Fruit fly (Drosophila melanogaster) whole organism, adult: ENCODE data around the gene CG4281.

ENCODE experiments used
- CG11617 ChIP-seq: fragments of 200-800 bp; sonication (Bioruptor generic); optimal IDR thresholded peaks from 2 replicates; lab custom pipeline; 2017; ENCODE audit warnings: mild to moderate bottlenecking, missing biosample characterization, missing genetic modification reagents, missing genetic modification characterization
- CG12768 ChIP-seq: fragments of 200-800 bp; sonication (Bioruptor generic); optimal IDR thresholded peaks from 2 replicates; lab custom pipeline; 2017; ENCODE audit warnings: missing biosample characterization, missing genetic modification characterization, mild to moderate bottlenecking, moderate library complexity, missing genetic modification reagents
- CG14711 ChIP-seq: fragments of 200-800 bp; sonication (Bioruptor generic); optimal IDR thresholded peaks from 2 replicates; lab custom pipeline; 2018; ENCODE audit warnings: missing biosample characterization, mild to moderate bottlenecking, missing genetic modification characterization, moderate library complexity
- CG1620 ChIP-seq: fragments of 200-800 bp; sonication (Bioruptor generic); optimal IDR thresholded peaks from 2 replicates; lab custom pipeline; 2016; ENCODE audit warnings: missing biosample characterization, missing genetic modification characterization
- CG33017 ChIP-seq: fragments of 200-800 bp; sonication (Bioruptor generic); optimal IDR thresholded peaks from 2 replicates; lab custom pipeline; 2018; ENCODE audit warnings: missing biosample characterization, mild to moderate bottlenecking, missing genetic modification characterization, moderate library complexity
- CG5204 ChIP-seq: fragments of 200-800 bp; sonication (Bioruptor generic); optimal IDR thresholded peaks from 2 replicates; lab custom pipeline; 2016; ENCODE audit warnings: missing biosample characterization, missing genetic modification characterization
- CG7045 ChIP-seq: fragments of 200-800 bp; sonication (Bioruptor generic); optimal IDR thresholded peaks from 2 replicates; lab custom pipeline; 2017; ENCODE audit warnings: missing biosample characterization, mild to moderate bottlenecking, missing genetic modification characterization
- CG7101 ChIP-seq: fragments of 200-800 bp; sonication (Bioruptor generic); optimal IDR thresholded peaks from 2 replicates; lab custom pipeline; 2018; ENCODE audit warnings: missing biosample characterization, mild to moderate bottlenecking, missing genetic modification characterization, moderate library complexity
- Clk ChIP-seq: fragments of 200-800 bp; sonication (Bioruptor generic); optimal IDR thresholded peaks from 2 replicates; lab custom pipeline; 2017; ENCODE audit warnings: missing biosample characterization, missing genetic modification characterization
- Crg-1 ChIP-seq: fragments of 200-800 bp; sonication (Bioruptor generic); optimal IDR thresholded peaks from 2 replicates; lab custom pipeline; 2016; ENCODE audit warnings: missing biosample characterization, missing genetic modification characterization
- Hr96 ChIP-seq: fragments of 200-800 bp; sonication (Bioruptor generic); optimal IDR thresholded peaks from 2 replicates; lab custom pipeline; 2016; ENCODE audit warnings: missing biosample characterization, missing genetic modification characterization
- Mnt ChIP-seq: fragments of 200-800 bp; sonication (Bioruptor generic); optimal IDR thresholded peaks from 2 replicates; lab custom pipeline; 2016; ENCODE audit warnings: missing biosample characterization, mild to moderate bottlenecking, missing genetic modification characterization
- bab1 ChIP-seq: fragments of 200-800 bp; sonication (Bioruptor generic); optimal IDR thresholded peaks from 3 replicates; lab custom pipeline; 2019; ENCODE audit warnings: missing biosample characterization, mild to moderate bottlenecking, missing genetic modification characterization, moderate library complexity
- cic ChIP-seq: fragments of 200-800 bp; sonication (Bioruptor generic); optimal IDR thresholded peaks from 2 replicates; lab custom pipeline; 2017; ENCODE audit warnings: missing biosample characterization, mild to moderate bottlenecking, missing genetic modification characterization, moderate library complexity
- cnc ChIP-seq, 2 experiments: fragments of >200 bp; optimal IDR thresholded peaks; 2 replicates each; lab custom pipeline; 2017
- kay ChIP-seq: fragments of 200-800 bp; sonication (Bioruptor generic); peaks from one replicate; lab custom pipeline; 2016; ENCODE audit warnings: missing biosample characterization, missing genetic modification characterization, borderline replicate concordance
- ovo ChIP-seq: fragments of 200-800 bp; sonication (Bioruptor generic); optimal IDR thresholded peaks from 2 replicates; lab custom pipeline; 2016; ENCODE audit warnings: missing biosample characterization, missing genetic modification characterization
- pad ChIP-seq: fragments of 200-800 bp; sonication (Bioruptor generic); optimal IDR thresholded peaks from 3 replicates; lab custom pipeline; 2017; ENCODE audit warnings: missing biosample characterization, missing genetic modification characterization, mild to moderate bottlenecking, moderate library complexity, missing genetic modification reagents
- tj ChIP-seq: fragments of 200-800 bp; sonication (Bioruptor generic); optimal IDR thresholded peaks from 3 replicates; lab custom pipeline; 2017; ENCODE audit warnings: missing biosample characterization, mild to moderate bottlenecking, missing genetic modification characterization, moderate library complexity
- toe ChIP-seq: fragments of 200-800 bp; sonication (Bioruptor generic); optimal IDR thresholded peaks from 2 replicates; lab custom pipeline; 2016; ENCODE audit warnings: missing biosample characterization, missing genetic modification characterization

The CG4281 gene

DNA sequence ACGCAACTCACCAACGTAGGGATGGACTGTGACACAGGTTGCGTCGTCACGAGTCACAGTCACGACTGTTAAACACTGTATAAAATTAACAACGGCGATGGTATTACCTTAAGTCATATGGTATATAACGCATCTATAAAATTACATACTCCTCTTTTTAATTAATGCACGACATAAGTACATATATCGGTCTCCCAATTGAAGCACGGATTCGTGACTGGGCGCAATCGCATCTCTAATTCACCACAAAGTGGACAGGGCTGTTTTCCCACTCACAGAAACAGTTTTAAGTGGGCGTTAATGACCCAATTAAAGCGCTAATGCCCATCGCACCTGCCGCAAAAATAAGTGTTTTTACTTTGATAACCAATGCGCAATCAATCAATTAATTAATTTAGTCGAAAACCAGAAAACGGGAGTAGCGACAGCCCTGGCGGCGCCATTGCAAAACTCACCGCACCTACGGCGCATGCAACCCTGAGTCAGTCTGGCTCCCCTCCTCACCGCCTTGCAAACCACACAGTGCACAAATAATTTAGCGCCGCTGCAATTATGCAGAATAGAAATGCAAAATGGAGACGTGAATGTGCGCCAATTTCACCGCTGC is 23.5 kb downstream of the CG4281 start, which contains the start of gene CG4313:
TSS of gene CG4313 (plus strand) at position 557 of the 607 bp plus-strand sequence.
- peak; percentile 67 for TF ChIP-seq tj (GFP tag; lab: Kevin White, UChicago)
- TF ChIP-seq CG5204, result peak; percentile 74
- peak; percentile 69 for TF ChIP-seq toe (GFP tag; lab: Kevin White, UChicago)
- TF ChIP-seq Clk (GFP tag; lab: Kevin White, UChicago), result no peak
- TF ChIP-seq CG14711 (tag; lab: Kevin White, UChicago), result peak; percentile 95
- TF ChIP-seq Hr96 (GFP tag; lab: Kevin White, UChicago), result peak; percentile 89
- TF ChIP-seq CG11617 (GFP tag; lab: Kevin White, UChicago), result peak; percentile 77
- peak; percentile 19 for TF ChIP-seq ovo (GFP tag; lab: Kevin White, UChicago)
- no peak for TF ChIP-seq cic (GFP tag; lab: Kevin White, UChicago)
- peak; percentile 74 for TF ChIP-seq CG7101 (tag; lab: Kevin White, UChicago)
- TF ChIP-seq CG12768, result peak; percentile 42
- TF ChIP-seq CG1620 (GFP tag; lab: Kevin White, UChicago), result peak; percentile 77
- TF ChIP-seq CG7045 (GFP tag; lab: Kevin White, UChicago), result no peak
- peak; percentile 58 for TF ChIP-seq pad (GFP tag; lab: Kevin White, UChicago)
- TF ChIP-seq kay (GFP tag; lab: Kevin White, UChicago), result no peak
- no peak for TF ChIP-seq CG33017 (tag; lab: Kevin White, UChicago)
- TF ChIP-seq bab1 (GFP tag; lab: Kevin White, UChicago), result peak; percentile 79
- TF ChIP-seq Mnt (GFP tag; lab: Kevin White, UChicago), result peak; percentile 48
- peak; percentile 61 for TF ChIP-seq Crg-1 (GFP tag; lab: Kevin White, UChicago)
- no peak for TF ChIP-seq cnc (optimal IDR thresholded peaks at IDR 0.05; lab: Kevin White, UChicago)

DNA sequence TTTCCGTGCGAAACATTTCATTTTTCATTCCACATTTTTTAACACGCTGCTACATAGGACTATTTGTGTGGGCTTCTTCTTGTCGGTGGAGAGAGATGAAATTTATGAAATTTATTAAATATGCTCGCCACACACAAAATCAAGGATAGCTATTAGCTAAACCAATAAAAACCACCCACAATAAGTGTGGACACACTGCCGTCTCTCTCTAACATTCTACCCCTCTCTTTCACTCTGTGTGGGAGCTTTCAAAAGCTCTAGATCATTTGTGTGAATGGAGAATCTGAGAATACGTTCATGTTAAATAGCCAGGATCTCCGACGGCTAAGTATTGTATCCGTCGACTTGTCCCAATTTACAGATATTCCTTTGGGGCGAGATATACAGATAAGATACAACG is 27.3 kb downstream of the CG4281 start:
- TF ChIP-seq Mnt (GFP tag; lab: Kevin White, UChicago) (no peak), CG12768 (no peak), CG14711 (tag; lab: Kevin White, UChicago) (no peak), tj (GFP tag; lab: Kevin White, UChicago) (no peak), cic (GFP tag; lab: Kevin White, UChicago) (no peak), ovo (GFP tag; lab: Kevin White, UChicago) (no peak), kay (GFP tag; lab: Kevin White, UChicago) (no peak), CG7101 (tag; lab: Kevin White, UChicago) (no peak), toe (GFP tag; lab: Kevin White, UChicago) (no peak), Crg-1 (GFP tag; lab: Kevin White, UChicago) (no peak), Clk (GFP tag; lab: Kevin White, UChicago) (no peak), CG11617 (GFP tag; lab: Kevin White, UChicago) (no peak), bab1 (GFP tag; lab: Kevin White, UChicago) (no peak), cnc (optimal IDR thresholded peaks at IDR 0.05; lab: Kevin White, UChicago) (no peak), Hr96 (GFP tag; lab: Kevin White, UChicago) (no peak), CG1620 (GFP tag; lab: Kevin White, UChicago) (no peak), CG7045 (GFP tag; lab: Kevin White, UChicago) (no peak), CG33017 (tag; lab: Kevin White, UChicago) (no peak), pad (GFP tag; lab: Kevin White, UChicago) (no peak)

DNA sequence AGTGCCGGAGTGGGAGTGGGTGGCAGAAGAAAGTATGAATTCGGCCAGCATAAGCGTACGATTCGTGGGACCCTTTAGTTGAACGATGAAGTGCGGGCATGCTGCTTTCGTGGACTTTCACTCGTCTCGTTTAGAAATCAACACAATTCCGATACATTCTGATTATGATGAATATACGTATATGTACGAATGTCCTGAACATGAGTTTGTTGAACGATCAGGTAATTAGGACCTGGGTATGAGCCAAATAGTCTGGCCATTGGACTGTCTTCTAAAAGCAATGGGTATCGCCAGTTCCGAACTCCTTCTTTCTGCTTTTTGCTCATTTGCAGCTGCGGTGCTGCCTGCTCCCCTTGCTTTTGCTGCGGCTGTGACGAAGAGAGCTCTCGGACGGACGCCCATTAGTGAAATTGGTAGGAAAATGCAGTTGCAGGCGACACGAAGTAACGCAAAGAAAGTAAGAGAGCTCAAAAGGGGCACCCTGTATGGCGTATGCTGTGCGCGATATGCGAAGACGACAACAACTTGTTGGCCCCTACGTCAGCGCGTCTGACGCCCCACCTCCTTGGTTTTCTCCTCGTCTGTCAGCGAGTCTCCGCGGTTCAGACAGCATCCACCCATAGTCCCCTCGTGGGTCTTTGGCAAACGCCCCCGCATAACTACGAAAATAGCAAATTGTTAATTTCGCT is 28.0 kb downstream of the CG4281 start:
- TF ChIP-seq CG5204, result no peak
- no peak for TF ChIP-seq Crg-1 (GFP tag; lab: Kevin White, UChicago)
- TF ChIP-seq bab1 (GFP tag; lab: Kevin White, UChicago), result no peak
- no peak for TF ChIP-seq CG12768
- TF ChIP-seq pad (GFP tag; lab: Kevin White, UChicago), result no peak
- TF ChIP-seq tj (GFP tag; lab: Kevin White, UChicago), result no peak
- no peak for TF ChIP-seq CG7045 (GFP tag; lab: Kevin White, UChicago)
- TF ChIP-seq Mnt (GFP tag; lab: Kevin White, UChicago), result no peak
- TF ChIP-seq CG33017 (tag; lab: Kevin White, UChicago), result no peak
- no peak for TF ChIP-seq CG14711 (tag; lab: Kevin White, UChicago)
- no peak for TF ChIP-seq cic (GFP tag; lab: Kevin White, UChicago)
- TF ChIP-seq CG11617 (GFP tag; lab: Kevin White, UChicago), result no peak
- no peak for TF ChIP-seq ovo (GFP tag; lab: Kevin White, UChicago)
- TF ChIP-seq CG7101 (tag; lab: Kevin White, UChicago), result no peak
- no peak for TF ChIP-seq Hr96 (GFP tag; lab: Kevin White, UChicago)
- TF ChIP-seq cnc (optimal IDR thresholded peaks at IDR 0.05; lab: Kevin White, UChicago), result no peak
- no peak for TF ChIP-seq kay (GFP tag; lab: Kevin White, UChicago)
- no peak for TF ChIP-seq CG1620 (GFP tag; lab: Kevin White, UChicago)
- TF ChIP-seq toe (GFP tag; lab: Kevin White, UChicago), result no peak
- no peak for TF ChIP-seq Clk (GFP tag; lab: Kevin White, UChicago)

DNA sequence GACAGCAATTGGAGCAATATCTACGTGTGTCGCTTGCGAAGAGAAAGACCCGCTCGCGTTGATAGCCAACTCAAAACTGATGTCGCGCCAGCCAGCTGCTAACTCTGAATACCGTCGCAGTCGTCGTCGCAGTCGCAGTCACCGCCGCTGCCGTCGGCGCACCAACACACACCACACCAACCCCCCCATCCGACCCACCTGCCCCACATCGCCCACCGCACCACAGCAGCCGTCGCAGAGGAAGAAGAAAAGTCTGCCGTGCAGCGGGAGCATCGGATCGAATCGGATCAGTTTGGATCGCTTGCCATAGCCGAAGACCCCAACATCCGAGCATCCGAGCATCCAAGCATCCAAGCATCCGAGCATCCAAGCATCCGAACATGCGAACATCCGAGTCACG is 28.6 kb downstream of the CG4281 start:
- TF ChIP-seq CG33017 (tag; lab: Kevin White, UChicago) (no peak), Clk (GFP tag; lab: Kevin White, UChicago) (no peak), ovo (GFP tag; lab: Kevin White, UChicago) (no peak), kay (GFP tag; lab: Kevin White, UChicago) (no peak), CG1620 (GFP tag; lab: Kevin White, UChicago) (no peak), CG5204 (no peak), CG7045 (GFP tag; lab: Kevin White, UChicago) (no peak), Mnt (GFP tag; lab: Kevin White, UChicago) (no peak), CG12768 (no peak), CG7101 (tag; lab: Kevin White, UChicago) (no peak), cic (GFP tag; lab: Kevin White, UChicago) (no peak), CG11617 (GFP tag; lab: Kevin White, UChicago) (no peak), pad (GFP tag; lab: Kevin White, UChicago) (no peak)
